Fruit fly (Drosophila melanogaster) whole organism, pupa: ENCODE data around the gene Orct.

Experiments used
- CG8301 ChIP-seq: fragments of 200-800 bp; sonication (Bioruptor generic); optimal IDR thresholded peaks from 2 replicates; lab custom pipeline; 2018; ENCODE audit warnings: missing biosample characterization, mild to moderate bottlenecking, missing genetic modification characterization
- Pif1B ChIP-seq: fragments of 200-800 bp; sonication (Bioruptor generic); optimal IDR thresholded peaks from 3 replicates; lab custom pipeline; 2016; ENCODE audit warnings: missing biosample characterization, missing genetic modification characterization

DNA sequence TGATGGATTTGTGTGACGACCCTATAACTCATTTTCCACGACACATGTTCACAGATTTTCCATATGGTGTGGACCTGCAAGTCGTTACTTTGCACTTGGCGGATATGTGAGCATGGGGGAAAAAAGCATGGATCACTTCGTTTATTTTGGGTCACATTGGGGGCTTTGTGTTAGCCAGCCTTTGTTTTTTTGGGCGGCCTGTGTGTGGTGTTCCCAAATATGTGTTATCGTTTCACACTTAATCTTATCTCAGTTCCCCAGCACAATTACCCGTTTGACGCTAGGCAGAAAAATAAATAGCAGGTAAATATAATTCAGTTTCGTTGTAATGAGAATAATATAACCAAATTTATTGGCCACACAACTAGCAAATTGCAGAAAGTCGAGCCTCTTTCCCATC, 7.8 kb upstream of the Orct start:
- no peak for TF ChIP-seq Pif1B (GFP tag; lab: Kevin White, UChicago)
- TF ChIP-seq CG8301 (tag; lab: Kevin White, UChicago) = no peak
